Fruit fly (Drosophila melanogaster): ENCODE data around the gene CG31266.

DNA sequence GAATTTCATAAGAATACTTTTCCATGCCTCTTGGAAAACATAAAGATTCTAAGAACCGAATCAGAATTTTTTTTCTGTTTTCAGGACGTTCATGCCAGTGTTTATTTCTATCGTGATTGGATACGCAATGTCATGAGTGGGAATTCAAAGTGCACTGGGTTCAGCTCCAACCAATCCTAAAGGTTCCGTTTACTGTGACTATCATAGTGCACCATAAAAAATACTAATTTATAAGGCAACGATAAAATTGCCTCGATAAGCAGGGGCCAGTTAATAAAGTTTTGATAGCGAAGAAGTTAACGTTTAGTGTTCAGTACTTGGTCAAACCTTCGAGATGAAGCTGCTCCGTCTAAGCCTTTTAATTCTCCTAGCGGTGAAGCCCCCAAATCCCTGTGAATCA lies 4.5 kb upstream of the CG31266 start, which contains the start of gene CG31265:
- no peak for TF ChIP-seq CG8478 (optimal IDR thresholded peaks at IDR 0.05)
- no peak for TF ChIP-seq CTCF (optimal IDR thresholded peaks at IDR 0.05)
